Fruit fly (Drosophila melanogaster) whole organism, embryonic: ENCODE measurements around the gene CG32163.

ENCODE experiments used
- Atf-2 ChIP-seq: fragments of 200-800 bp; sonication (Bioruptor generic); optimal IDR thresholded peaks from 2 replicates; lab custom pipeline; 2016; ENCODE audit warnings: missing biosample characterization, missing genetic modification characterization
- Atf6 ChIP-seq: fragments of 200-800 bp; sonication (Bioruptor generic); IDR thresholded peaks from 2 replicates; pipeline ENCODE4 v1.3.6; 2022; ENCODE audit warnings: missing biosample characterization, missing genetic modification characterization
- Blimp-1 ChIP-seq: fragments of 200-800 bp; sonication (Bioruptor generic); optimal IDR thresholded peaks from 3 replicates; lab custom pipeline; 2018; ENCODE audit warnings: missing biosample characterization, missing genetic modification characterization, mild to moderate bottlenecking, moderate library complexity, missing genetic modification reagents
- C15 ChIP-seq: fragments of 200-800 bp; sonication (Bioruptor generic); IDR thresholded peaks from 3 replicates; pipeline ENCODE4 v1.3.6; 2022; ENCODE audit warnings: missing biosample characterization, missing genetic modification characterization
- CG10267 ChIP-seq: fragments of 200-800 bp; sonication (Bioruptor generic); optimal IDR thresholded peaks from 2 replicates; lab custom pipeline; 2018; ENCODE audit warnings: missing biosample characterization, mild to moderate bottlenecking, missing genetic modification characterization, moderate library complexity
- CG10366 ChIP-seq: fragments of 200-800 bp; sonication (Bioruptor generic); IDR thresholded peaks from 2 replicates; pipeline ENCODE4 v1.3.6; 2022; ENCODE audit warnings: missing biosample characterization, missing genetic modification characterization
- CG11093 ChIP-seq: fragments of 200-800 bp; sonication (Bioruptor generic); IDR thresholded peaks from 3 replicates; pipeline ENCODE4 v1.3.6; 2022; ENCODE audit warnings: missing biosample characterization, missing genetic modification characterization
- CG12744 ChIP-seq: fragments of 200-800 bp; sonication (Bioruptor generic); optimal IDR thresholded peaks from 2 replicates; lab custom pipeline; 2016; ENCODE audit warnings: missing biosample characterization, missing genetic modification characterization
- CG13123 ChIP-seq: fragments of 200-800 bp; sonication (Bioruptor generic); optimal IDR thresholded peaks from 2 replicates; lab custom pipeline; 2016; ENCODE audit warnings: missing biosample characterization, missing genetic modification characterization
- CG14965 ChIP-seq: fragments of 200-800 bp; sonication (Bioruptor generic); optimal IDR thresholded peaks from 2 replicates; lab custom pipeline; 2016; ENCODE audit warnings: missing biosample characterization, missing genetic modification characterization, borderline replicate concordance
- CG15696 ChIP-seq: fragments of 200-800 bp; sonication (Bioruptor generic); optimal IDR thresholded peaks from 2 replicates; lab custom pipeline; 2019; ENCODE audit warnings: missing biosample characterization, mild to moderate bottlenecking, missing genetic modification characterization, moderate library complexity
- CG18262 ChIP-seq: fragments of 200-800 bp; optimal IDR thresholded peaks from 3 replicates; lab custom pipeline; 2019; ENCODE audit warnings: missing biosample characterization, mild to moderate bottlenecking, missing genetic modification characterization, moderate library complexity
- CG30020 ChIP-seq: fragments of 200-800 bp; optimal IDR thresholded peaks from 2 replicates; lab custom pipeline; 2019; ENCODE audit warnings: missing biosample characterization, mild to moderate bottlenecking, missing genetic modification characterization, moderate library complexity
- CG31224 ChIP-seq: fragments of 200-800 bp; sonication (Bioruptor generic); IDR thresholded peaks from 2 replicates; pipeline ENCODE4 v1.3.6; 2022; ENCODE audit warnings: missing biosample characterization, missing genetic modification characterization
- CG32772 ChIP-seq: fragments of 200-800 bp; sonication (Bioruptor generic); IDR thresholded peaks from 2 replicates; pipeline ENCODE4 v1.3.6; 2022; ENCODE audit warnings: missing biosample characterization, missing genetic modification characterization
- CG34376 ChIP-seq: fragments of 200-800 bp; sonication (Bioruptor generic); optimal IDR thresholded peaks from 2 replicates; lab custom pipeline; 2018; ENCODE audit warnings: missing biosample characterization, mild to moderate bottlenecking, missing genetic modification characterization
- CG4360 ChIP-seq: fragments of 200-800 bp; sonication (Bioruptor generic); IDR thresholded peaks from 2 replicates; pipeline ENCODE4 v1.3.6; 2022; ENCODE audit warnings: missing biosample characterization, missing genetic modification characterization
- CG7556 ChIP-seq: fragments of 200-800 bp; sonication (Bioruptor generic); optimal IDR thresholded peaks from 2 replicates; lab custom pipeline; 2017; ENCODE audit warnings: missing biosample characterization, mild to moderate bottlenecking, missing genetic modification characterization
- CG8281 ChIP-seq: fragments of 200-800 bp; sonication (Bioruptor generic); optimal IDR thresholded peaks from 2 replicates; lab custom pipeline; 2018; ENCODE audit warnings: missing biosample characterization, mild to moderate bottlenecking, missing genetic modification characterization, moderate library complexity
- CG8290 ChIP-seq, 3 experiments: fragments of 200-800 bp; sonication (Bioruptor generic); optimal IDR thresholded peaks; 2 replicates each; lab custom pipeline; 2016 to 2019; ENCODE audit warnings: missing biosample characterization in 3 of 3, missing genetic modification characterization in 3 of 3, mild to moderate bottlenecking in 2 of 3, moderate library complexity in 1 of 3
- CG9876 ChIP-seq: fragments of 200-800 bp; sonication (Bioruptor generic); optimal IDR thresholded peaks from 2 replicates; lab custom pipeline; 2016; ENCODE audit warnings: missing biosample characterization, missing genetic modification characterization
- Dip3 ChIP-seq: fragments of 200-800 bp; sonication (Bioruptor generic); optimal IDR thresholded peaks from 3 replicates; lab custom pipeline; 2016; ENCODE audit warnings: missing biosample characterization, missing genetic modification characterization
- E2f1 ChIP-seq: fragments of 200-800 bp; sonication (Bioruptor generic); IDR thresholded peaks from 2 replicates; pipeline ENCODE4 v1.3.6; 2022; ENCODE audit warnings: missing biosample characterization, missing genetic modification characterization
- Fer2 ChIP-seq: fragments of 200-800 bp; sonication (Bioruptor generic); optimal IDR thresholded peaks from 2 replicates; lab custom pipeline; 2018; ENCODE audit warnings: missing biosample characterization, mild to moderate bottlenecking, missing genetic modification characterization, moderate library complexity
- H2.0 ChIP-seq: fragments of 200-800 bp; sonication (Bioruptor generic); IDR thresholded peaks from 2 replicates; pipeline ENCODE4 v1.3.6; 2022; ENCODE audit warnings: missing biosample characterization, missing genetic modification characterization
- MBD-R2 ChIP-seq: fragments of 200-800 bp; sonication (Bioruptor generic); IDR thresholded peaks from 2 replicates; pipeline ENCODE4 v1.3.6; 2022; ENCODE audit warnings: missing biosample characterization, missing genetic modification characterization
- TFAM ChIP-seq: fragments of 200-800 bp; sonication (Bioruptor generic); optimal IDR thresholded peaks from 2 replicates; lab custom pipeline; 2017; ENCODE audit warnings: missing biosample characterization, missing genetic modification characterization, inconsistent platforms
- ap ChIP-seq: fragments of 200-800 bp; sonication (Bioruptor generic); IDR thresholded peaks from 2 replicates; pipeline ENCODE4 v1.3.6; 2022; ENCODE audit warnings: missing biosample characterization, missing genetic modification characterization
- az2 ChIP-seq: fragments of 200-800 bp; sonication (Bioruptor generic); optimal IDR thresholded peaks from 3 replicates; lab custom pipeline; 2016; ENCODE audit warnings: missing biosample characterization, missing genetic modification characterization
- cato ChIP-seq: fragments of 200-800 bp; sonication (Bioruptor generic); optimal IDR thresholded peaks from 2 replicates; lab custom pipeline; 2016; ENCODE audit warnings: missing biosample characterization, missing genetic modification characterization, borderline replicate concordance
- chif ChIP-seq, 2 experiments: fragments of 200-800 bp; sonication (Bioruptor generic); optimal IDR thresholded peaks; 3 replicates each; lab custom pipeline; 2016; ENCODE audit warnings: missing biosample characterization in 2 of 2, missing genetic modification characterization in 2 of 2
- corto ChIP-seq: fragments of 200-800 bp; sonication (Bioruptor generic); optimal IDR thresholded peaks from 2 replicates; lab custom pipeline; 2016; ENCODE audit warnings: missing biosample characterization, mild to moderate bottlenecking, missing genetic modification characterization, moderate library complexity
- crc ChIP-seq: fragments of 200-800 bp; sonication (Bioruptor generic); optimal IDR thresholded peaks from 2 replicates; lab custom pipeline; 2016; ENCODE audit warnings: missing biosample characterization, missing genetic modification characterization
- croc ChIP-seq: fragments of 200-800 bp; sonication (Bioruptor generic); conservative IDR thresholded peaks from 3 replicates; pipeline ENCODE4 v1.3.6; 2022; ENCODE audit warnings: missing biosample characterization, missing genetic modification characterization
- dimm ChIP-seq: fragments of 200-800 bp; sonication (Bioruptor generic); IDR thresholded peaks from 2 replicates; pipeline ENCODE4 v1.3.6; 2022; ENCODE audit warnings: missing biosample characterization, missing genetic modification characterization
- dmrt11E ChIP-seq: fragments of 200-800 bp; sonication (Bioruptor generic); optimal IDR thresholded peaks from 3 replicates; lab custom pipeline; 2018; ENCODE audit warnings: missing biosample characterization, mild to moderate bottlenecking, missing genetic modification characterization, moderate library complexity
- en ChIP-seq: fragments of 200-800 bp; sonication (Bioruptor generic); optimal IDR thresholded peaks from 2 replicates; lab custom pipeline; 2016; ENCODE audit warnings: missing biosample characterization, missing genetic modification characterization
- fd102C ChIP-seq: fragments of 200-800 bp; sonication (Bioruptor generic); optimal IDR thresholded peaks from 2 replicates; lab custom pipeline; 2018; ENCODE audit warnings: missing biosample characterization, mild to moderate bottlenecking, missing genetic modification characterization, moderate library complexity
- fd64A ChIP-seq: fragments of 200-800 bp; sonication (Bioruptor generic); optimal IDR thresholded peaks from 3 replicates; lab custom pipeline; 2018; ENCODE audit warnings: missing biosample characterization, mild to moderate bottlenecking, missing genetic modification characterization
- gro ChIP-seq: fragments of 200-800 bp; sonication (Bioruptor generic); optimal IDR thresholded peaks from 2 replicates; lab custom pipeline; 2016; ENCODE audit warnings: missing biosample characterization, missing genetic modification characterization
- kah ChIP-seq: fragments of 200-800 bp; sonication (Bioruptor generic); optimal IDR thresholded peaks from 2 replicates; lab custom pipeline; 2018; ENCODE audit warnings: missing biosample characterization, mild to moderate bottlenecking, missing genetic modification characterization
- shn ChIP-seq: fragments of 200-800 bp; sonication (Bioruptor generic); optimal IDR thresholded peaks from 3 replicates; lab custom pipeline; 2016; ENCODE audit warnings: missing biosample characterization, missing genetic modification characterization
- slbo ChIP-seq: fragments of 200-800 bp; sonication (Bioruptor generic); IDR thresholded peaks from 2 replicates; pipeline ENCODE4 v1.3.6; 2022; ENCODE audit warnings: missing biosample characterization, missing genetic modification characterization
- slou ChIP-seq: fragments of 200-800 bp; sonication (Bioruptor generic); optimal IDR thresholded peaks from 3 replicates; lab custom pipeline; 2016; ENCODE audit warnings: missing biosample characterization, missing genetic modification characterization
- stc ChIP-seq: fragments of 200-800 bp; sonication (Bioruptor generic); IDR thresholded peaks from 2 replicates; pipeline ENCODE4 v1.3.6; 2022; ENCODE audit warnings: missing biosample characterization, missing genetic modification characterization
- tgo ChIP-seq: fragments of 200-800 bp; sonication (Bioruptor generic); IDR thresholded peaks from 3 replicates; pipeline ENCODE4 v1.3.6; 2022; ENCODE audit warnings: missing biosample characterization, missing genetic modification characterization
- tx ChIP-seq: fragments of 200-800 bp; sonication (Bioruptor generic); optimal IDR thresholded peaks from 2 replicates; lab custom pipeline; 2016; ENCODE audit warnings: missing biosample characterization, missing genetic modification characterization
- vvl ChIP-seq: fragments of 200-800 bp; sonication (Bioruptor generic); IDR thresholded peaks from 2 replicates; pipeline ENCODE4 v1.3.6; 2022; ENCODE audit warnings: missing biosample characterization, missing genetic modification characterization
- z ChIP-seq: fragments of 200-800 bp; sonication (Bioruptor generic); IDR thresholded peaks from 3 replicates; pipeline ENCODE4 v1.3.6; 2022; ENCODE audit warnings: missing biosample characterization, missing genetic modification characterization
- zf30C ChIP-seq: fragments of 200-800 bp; sonication (Bioruptor generic); optimal IDR thresholded peaks from 3 replicates; lab custom pipeline; 2018; ENCODE audit warnings: missing biosample characterization, mild to moderate bottlenecking, missing genetic modification characterization

Gene CG32163

dm6 chr3L:16571014-16571738 is 15.8 kb upstream of the CG32163 start (continued):
- TF ChIP-seq kah (GFP tag; lab: Kevin White, UChicago) = no peak
- no peak for TF ChIP-seq TFAM (GFP tag; lab: Kevin White, UChicago)
- TF ChIP-seq CG10267 (tag; lab: Kevin White, UChicago) = peak; percentile 34
- no peak for TF ChIP-seq E2f1 (GFP tag; lab: Robert Waterston, UW)
- TF ChIP-seq Fer2 (tag; lab: Kevin White, UChicago) = peak; percentile 1
- TF ChIP-seq CG31224 (GFP tag; lab: Robert Waterston, UW) = peak; percentile 15; the same call in 1 of the 2 replicates
- peak; percentile 29 for TF ChIP-seq shn (GFP tag; lab: Kevin White, UChicago)
- TF ChIP-seq CG4360 (GFP tag; lab: Robert Waterston, UW) = no peak
- TF ChIP-seq vvl (GFP tag; lab: Robert Waterston, UW) = peak; percentile 22; the same call in 1 of the 2 replicates
- TF ChIP-seq CG8290 (GFP tag; optimal IDR thresholded peaks at IDR 0.05; lab: Kevin White, UChicago) = no peak
- TF ChIP-seq CG8290 (tag; optimal IDR thresholded peaks at IDR 0.05; lab: Kevin White, UChicago) = no peak
- peak; percentile 54 for TF ChIP-seq zf30C (GFP tag; lab: Kevin White, UChicago)
- TF ChIP-seq CG18262 (tag; lab: Kevin White, UChicago) = peak; percentile 59
- TF ChIP-seq dimm (GFP tag; lab: Robert Waterston, UW) = no peak
- TF ChIP-seq dmrt11E (tag; lab: Kevin White, UChicago) = peak; percentile 17
- peak; percentile 51 for TF ChIP-seq Blimp-1
- TF ChIP-seq tx (GFP tag; lab: Kevin White, UChicago) = peak; percentile 16
- TF ChIP-seq corto (GFP tag; lab: Kevin White, UChicago) = no peak
- peak; percentile 45 for TF ChIP-seq CG12744 (GFP tag; lab: Kevin White, UChicago)
- peak; percentile 73 for TF ChIP-seq z (GFP tag; lab: Robert Waterston, UW)
- no peak for TF ChIP-seq CG14965 (GFP tag; lab: Kevin White, UChicago)
- TF ChIP-seq CG13123 (GFP tag; lab: Kevin White, UChicago) = no peak
- no peak for TF ChIP-seq CG30020
- peak; percentile 75 for TF ChIP-seq slbo (GFP tag; lab: Robert Waterston, UW)
- no peak for TF ChIP-seq cato (GFP tag; lab: Kevin White, UChicago)
- TF ChIP-seq CG15696 = no peak
- TF ChIP-seq az2 (GFP tag; lab: Kevin White, UChicago) = peak; percentile 33
- peak; percentile 26 for TF ChIP-seq crc (GFP tag; lab: Kevin White, UChicago)
- peak; percentile 71 for TF ChIP-seq Atf6 (GFP tag; lab: Robert Waterston, UW)
- no peak; the same call in 1 of the 2 replicates for TF ChIP-seq MBD-R2 (GFP tag; lab: Robert Waterston, UW)
- peak in 1 of 2 experiments; percentile 16 for TF ChIP-seq chif (GFP tag; optimal IDR thresholded peaks at IDR 0.05; lab: Kevin White, UChicago)
- peak; percentile 53; the same call in 2 of the 3 replicates for TF ChIP-seq tgo (GFP tag; lab: Robert Waterston, UW)
- TF ChIP-seq H2.0 = peak; percentile 32
- TF ChIP-seq CG32772 (GFP tag; lab: Robert Waterston, UW) = no peak
- peak; percentile 55; the same call in 1 of the 2 replicates for TF ChIP-seq stc (GFP tag; lab: Robert Waterston, UW)
- TF ChIP-seq fd102C = no peak
- no peak for TF ChIP-seq slou
- TF ChIP-seq fd64A = no peak
- TF ChIP-seq CG34376 (GFP tag; lab: Kevin White, UChicago) = no peak
- TF ChIP-seq CG7556 (GFP tag; lab: Kevin White, UChicago) = peak; percentile 55
- TF ChIP-seq en (GFP tag; lab: Kevin White, UChicago) = peak; percentile 5
- no peak for TF ChIP-seq C15
- no peak for TF ChIP-seq CG8281
- no peak for TF ChIP-seq CG9876 (GFP tag; lab: Kevin White, UChicago)
- no peak for TF ChIP-seq croc
- 0 out of 2 replicates have a peak, but pooled peaks have one; percentile 12 for TF ChIP-seq CG10366 (GFP tag; lab: Robert Waterston, UW)
- TF ChIP-seq gro (GFP tag; lab: Kevin White, UChicago) = peak; percentile 55
- TF ChIP-seq Dip3 (GFP tag; lab: Kevin White, UChicago) = peak; percentile 8
- TF ChIP-seq CG11093 (GFP tag; lab: Robert Waterston, UW) = no peak
- peak; percentile 33 for TF ChIP-seq Atf-2
- TF ChIP-seq ap (GFP tag; lab: Robert Waterston, UW) = peak; percentile 31; the same call in 1 of the 2 replicates
